ENCODE assay signal across 1 fruit fly cellular context in the genomic region with DNA sequence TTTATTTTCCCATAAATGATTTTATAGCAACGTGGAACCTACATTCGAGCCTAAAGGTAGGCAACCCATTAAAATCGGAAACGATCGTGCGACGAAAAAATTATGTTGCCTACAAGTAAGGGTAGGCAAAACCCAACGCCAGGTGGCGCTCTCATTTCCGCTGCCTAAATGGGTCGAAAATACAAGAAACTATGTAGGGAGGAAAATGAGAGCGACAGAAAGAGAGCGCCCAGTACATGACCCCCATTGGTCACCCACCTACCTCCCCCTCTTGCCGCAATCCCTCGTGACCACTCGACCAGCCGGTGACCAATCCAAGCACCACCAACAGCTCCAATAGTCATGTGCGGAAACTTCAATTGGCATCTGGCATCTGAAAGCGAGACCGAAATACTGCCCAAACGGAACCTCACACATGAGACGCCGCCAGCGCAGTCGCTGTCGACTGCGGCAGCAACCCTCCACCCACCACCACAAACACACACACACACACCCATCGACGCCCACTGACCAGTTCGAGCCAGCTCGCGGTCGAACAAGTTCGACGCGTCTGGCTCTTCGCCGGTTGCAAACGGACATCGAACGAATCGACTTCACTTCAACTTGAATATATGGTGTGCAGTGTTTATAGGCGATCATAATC.
TF ChIP-seq lines count a peak whose summit lies in the region.

No protein-coding gene starts in this region.

TF ChIP-seq in whole organism, embryonic, 481 proteins besides CTCF, POLR2A, EP300 and RAD21 (continued from another document):
- TF ChIP-seq gce (GFP tag; IDR thresholded peaks at IDR 0.05; lab: Robert Waterston, UW) (peak; percentile 74; the same call in 2 of the 3 replicates), crol (GFP tag; IDR thresholded peaks at IDR 0.05; lab: Robert Waterston, UW) (peak; percentile 63), CG11696 (GFP tag; IDR thresholded peaks at IDR 0.05; lab: Robert Waterston, UW) (peak; percentile 46; the same call in 1 of the 2 replicates), CG31388 (GFP tag; optimal IDR thresholded peaks at IDR 0.05; lab: Kevin White, UChicago) (peak; percentile 19), emc (GFP tag; optimal IDR thresholded peaks at IDR 0.05; lab: Kevin White, UChicago) (peak; percentile 77), tx (GFP tag; optimal IDR thresholded peaks at IDR 0.05; lab: Kevin White, UChicago) (peak; percentile 34), CG12942 (GFP tag; optimal IDR thresholded peaks at IDR 0.05; lab: Kevin White, UChicago) (peak; percentile 68), zf30C (GFP tag; optimal IDR thresholded peaks at IDR 0.05; lab: Kevin White, UChicago) (peak; percentile 30), seq (GFP tag; IDR thresholded peaks at IDR 0.05; lab: Robert Waterston, UW) (peak; percentile 49), Vsx1 (GFP tag; optimal IDR thresholded peaks at IDR 0.05; lab: Kevin White, UChicago) (peak; percentile 79), dmrt99B (tag; optimal IDR thresholded peaks at IDR 0.05; lab: Kevin White, UChicago) (peak; percentile 62), Lhr (GFP tag; optimal IDR thresholded peaks at IDR 0.05; lab: Kevin White, UChicago) (peak; percentile 76), CG17328 (GFP tag; IDR thresholded peaks at IDR 0.05; lab: Robert Waterston, UW) (peak; percentile 85), CG4404 (GFP tag; IDR thresholded peaks at IDR 0.05; lab: Robert Waterston, UW) (peak; percentile 45; the same call in 1 of the 2 replicates), Awh (GFP tag; IDR thresholded peaks at IDR 0.05; lab: Robert Waterston, UW) (peak; percentile 80), Med (GFP tag; lab: Kevin White, UChicago) (peak; percentile 98), BtbVII (GFP tag; optimal IDR thresholded peaks at IDR 0.05; lab: Kevin White, UChicago) (peak; percentile 73), eyg (GFP tag; optimal IDR thresholded peaks at IDR 0.05; lab: Kevin White, UChicago) (peak; percentile 43), CG32772 (GFP tag; IDR thresholded peaks at IDR 0.05; lab: Robert Waterston, UW) (peak; percentile 56; the same call in 1 of the 2 replicates), tup (GFP tag; optimal IDR thresholded peaks at IDR 0.05; lab: Kevin White, UChicago) (peak; percentile 36), Hmr (GFP tag; optimal IDR thresholded peaks at IDR 0.05; lab: Kevin White, UChicago) (peak; percentile 85)
